Fruit fly (Drosophila melanogaster): Measurements from ENCODE around the gene lectin-21Ca.

lectin-21Ca gene

dm6 chr2L:619739-620138 is 4.7 kb upstream of the lectin-21Ca start:
- TF ChIP-seq noc (tag; optimal IDR thresholded peaks at IDR 0.05) = no peak

dm6 chr2L:621101-621500 is 3.3 kb upstream of the lectin-21Ca start, which contains the start of gene lectin-21Cb:
TSS of gene lectin-21Cb (minus strand) at chr2L:621201.
- TF ChIP-seq noc (tag; optimal IDR thresholded peaks at IDR 0.05) = no peak

- TF ChIP-seq noc (tag; optimal IDR thresholded peaks at IDR 0.05) = no peak
These were observed 1.1 kb upstream of the lectin-21Ca start for dm6 chr2L:623210-623873.

dm6 chr2L:625352-625751 is 935 bp downstream of the lectin-21Ca start, which contains the start of gene CG2839:
TSS of gene CG2839 (plus strand) at chr2L:625652.
- no peak for TF ChIP-seq noc (tag; optimal IDR thresholded peaks at IDR 0.05)

dm6 chr2L:630177-630576 is 5.8 kb downstream of the lectin-21Ca start:
- TF ChIP-seq noc (tag; optimal IDR thresholded peaks at IDR 0.05) = no peak

dm6 chr2L:633192-633591 is 8.8 kb downstream of the lectin-21Ca start:
- no peak for TF ChIP-seq noc (tag; optimal IDR thresholded peaks at IDR 0.05)

dm6 chr2L:634208-634614 is 9.8 kb downstream of the lectin-21Ca start:
- no peak for TF ChIP-seq noc (tag; optimal IDR thresholded peaks at IDR 0.05)

dm6 chr2L:636507-636906 is 12.1 kb downstream of the lectin-21Ca start:
- TF ChIP-seq noc (tag; optimal IDR thresholded peaks at IDR 0.05) = no peak

dm6 chr2L:646523-646922 is 22.1 kb downstream of the lectin-21Ca start:
- TF ChIP-seq noc (tag; optimal IDR thresholded peaks at IDR 0.05) = no peak

dm6 chr2L:647592-647991 is 23.2 kb downstream of the lectin-21Ca start:
- TF ChIP-seq noc (tag; optimal IDR thresholded peaks at IDR 0.05) = no peak

- TF ChIP-seq noc (tag; optimal IDR thresholded peaks at IDR 0.05) = no peak
These were observed 26.4 kb downstream of the lectin-21Ca start for dm6 chr2L:650864-651263.

dm6 chr2L:653784-654183 is 29.4 kb downstream of the lectin-21Ca start:
- TF ChIP-seq noc (tag; optimal IDR thresholded peaks at IDR 0.05) = no peak

dm6 chr2L:658007-658406 is 33.6 kb downstream of the lectin-21Ca start:
- no peak for TF ChIP-seq noc (tag; optimal IDR thresholded peaks at IDR 0.05)

dm6 chr2L:660979-661378 is 36.6 kb downstream of the lectin-21Ca start:
- TF ChIP-seq noc (tag; optimal IDR thresholded peaks at IDR 0.05) = no peak

- TF ChIP-seq noc (tag; optimal IDR thresholded peaks at IDR 0.05) = no peak
These were observed 39.9 kb downstream of the lectin-21Ca start for dm6 chr2L:664306-664705.

dm6 chr2L:668948-669581 is 44.6 kb downstream of the lectin-21Ca start:
- TF ChIP-seq noc (tag; optimal IDR thresholded peaks at IDR 0.05) = no peak

- TF ChIP-seq noc (tag; optimal IDR thresholded peaks at IDR 0.05) = no peak
These were observed 46.4 kb downstream of the lectin-21Ca start for dm6 chr2L:670771-671170.

- no peak for TF ChIP-seq noc (tag; optimal IDR thresholded peaks at IDR 0.05)
These were observed 47.9 kb downstream of the lectin-21Ca start for dm6 chr2L:672301-672700.

Measured in whole organism, larva.